Worm (Caenorhabditis elegans): ENCODE measurements around the gene famh-136.

- TF ChIP-seq ztf-11 (tag; optimal IDR thresholded peaks at IDR 0.05) = no peak
- TF ChIP-seq nhr-11 (tag; optimal IDR thresholded peaks at IDR 0.05) = no peak
- peak; percentile 92 for TF ChIP-seq mab-5 (tag; optimal IDR thresholded peaks at IDR 0.05)
- no peak for TF ChIP-seq aly-2 (tag; optimal IDR thresholded peaks at IDR 0.05)
- no peak for TF ChIP-seq ZK546.5 (tag; optimal IDR thresholded peaks at IDR 0.05)
Observed at ce11 chrIII:8873990-8874668, 13.4 kb upstream of the famh-136 start.

Measured in whole organism, L2 larva.